Fruit fly (Drosophila melanogaster): ENCODE data around the gene Wnt10.

Gene Wnt10

DNA sequence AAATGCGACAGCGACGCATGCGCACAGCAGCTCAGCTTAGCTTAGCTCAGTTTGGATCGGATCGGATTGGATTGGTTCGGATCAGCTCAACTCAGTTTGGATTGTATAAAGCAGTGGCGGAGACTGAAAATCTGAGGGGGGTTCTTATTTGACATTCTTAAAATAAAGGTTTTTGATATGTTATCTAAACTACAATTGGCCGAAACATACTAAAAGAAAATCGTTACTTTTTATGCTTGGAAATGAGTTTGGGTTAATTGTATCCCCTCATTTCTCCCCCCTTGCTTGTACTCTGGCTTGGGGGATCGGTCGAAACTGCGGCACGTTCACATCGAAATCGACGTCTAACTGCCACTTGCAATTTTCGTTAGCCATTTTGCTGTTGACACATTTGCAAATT is 13.0 kb downstream of the Wnt10 start (continued):
- no peak for TF ChIP-seq Meics (GFP tag; optimal IDR thresholded peaks at IDR 0.05)
- peak; percentile 25 for TF ChIP-seq Xbp1 (GFP tag; optimal IDR thresholded peaks at IDR 0.05)
- peak; percentile 32; the same call in 1 of the 2 replicates for TF ChIP-seq CG4730 (GFP tag; IDR thresholded peaks at IDR 0.05)
- peak; percentile 16; the same call in 1 of the 3 replicates for TF ChIP-seq CG34422 (GFP tag; IDR thresholded peaks at IDR 0.05)
- peak; percentile 94 for TF ChIP-seq Drgx (GFP tag; IDR thresholded peaks at IDR 0.05)
- TF ChIP-seq run (tag; optimal IDR thresholded peaks at IDR 0.05), result peak; percentile 40
- TF ChIP-seq prd (optimal IDR thresholded peaks at IDR 0.05), result no peak
- TF ChIP-seq prd (GFP tag; IDR thresholded peaks at IDR 0.05), result peak; percentile 57; the same call in 2 of the 3 replicates
- peak; percentile 5 for TF ChIP-seq CG16863 (GFP tag; optimal IDR thresholded peaks at IDR 0.05)
- no peak for TF ChIP-seq pan (optimal IDR thresholded peaks at IDR 0.05)
- TF ChIP-seq pan (GFP tag; optimal IDR thresholded peaks at IDR 0.05 in 1 of 2, IDR thresholded peaks at IDR 0.05 in 1 of 2), result peak in 1 of 2 experiments; percentile 75
- TF ChIP-seq CG6813 (GFP tag; optimal IDR thresholded peaks at IDR 0.05), result no peak
- TF ChIP-seq CG7357 (GFP tag; IDR thresholded peaks at IDR 0.05), result 0 out of 3 replicates have a peak, but pooled peaks have one; percentile 10
- peak; percentile 2 for TF ChIP-seq CG10654 (GFP tag; optimal IDR thresholded peaks at IDR 0.05)
- TF ChIP-seq ewg (GFP tag; optimal IDR thresholded peaks at IDR 0.05), result peak; percentile 6
- no peak for TF ChIP-seq CG10267 (tag; optimal IDR thresholded peaks at IDR 0.05)
- TF ChIP-seq CG8478 (optimal IDR thresholded peaks at IDR 0.05), result no peak
- TF ChIP-seq CG2875 (GFP tag; optimal IDR thresholded peaks at IDR 0.05), result no peak
- TF ChIP-seq lab (GFP tag; optimal IDR thresholded peaks at IDR 0.05), result no peak
- TF ChIP-seq hkb (optimal IDR thresholded peaks at IDR 0.05), result no peak
- peak; percentile 77 for TF ChIP-seq hkb (GFP tag; IDR thresholded peaks at IDR 0.05)
- TF ChIP-seq Rfx (GFP tag; IDR thresholded peaks at IDR 0.05), result peak; percentile 49
- peak; percentile 51; the same call in 2 of the 3 replicates for TF ChIP-seq tgo (GFP tag; IDR thresholded peaks at IDR 0.05)
- peak; percentile 1 for TF ChIP-seq lbe (GFP tag; optimal IDR thresholded peaks at IDR 0.05)
- peak in 1 of 2 experiments; percentile 14 for TF ChIP-seq Pdp1 (GFP tag; optimal IDR thresholded peaks at IDR 0.05)
- peak; percentile 6 for TF ChIP-seq CG5245 (GFP tag; optimal IDR thresholded peaks at IDR 0.05)
- no peak for TF ChIP-seq corto (GFP tag; optimal IDR thresholded peaks at IDR 0.05)
- TF ChIP-seq CoRest (tag; optimal IDR thresholded peaks at IDR 0.05), result peak; percentile 4
- peak; percentile 50 for TF ChIP-seq sisA (GFP tag; IDR thresholded peaks at IDR 0.05)
- TF ChIP-seq ken (GFP tag; IDR thresholded peaks at IDR 0.05), result 0 out of 3 replicates have a peak, but pooled peaks have one; percentile 47
- peak; percentile 43; the same call in 1 of the 2 replicates for TF ChIP-seq sob (GFP tag; IDR thresholded peaks at IDR 0.05)
- TF ChIP-seq CG17385 (GFP tag; optimal IDR thresholded peaks at IDR 0.05), result peak; percentile 34
- peak; percentile 54; the same call in 1 of the 3 replicates for TF ChIP-seq zfh1 (GFP tag; IDR thresholded peaks at IDR 0.05)
- TF ChIP-seq Dip3 (GFP tag; optimal IDR thresholded peaks at IDR 0.05), result no peak
- no peak for TF ChIP-seq dan (GFP tag; IDR thresholded peaks at IDR 0.05)
- TF ChIP-seq dmrt99B (tag; optimal IDR thresholded peaks at IDR 0.05), result peak; percentile 70
- no peak for TF ChIP-seq Elba2 (GFP tag; optimal IDR thresholded peaks at IDR 0.05)
- peak; percentile 17; the same call in 1 of the 2 replicates for TF ChIP-seq CG6272 (GFP tag; IDR thresholded peaks at IDR 0.05)
- peak; percentile 18 for TF ChIP-seq Sox100B (GFP tag; optimal IDR thresholded peaks at IDR 0.05)
- peak; percentile 59; the same call in 2 of the 3 replicates for TF ChIP-seq ase (GFP tag; IDR thresholded peaks at IDR 0.05)
- no peak for TF ChIP-seq Neu2 (GFP tag; optimal IDR thresholded peaks at IDR 0.05; ENCODE audit: borderline replicate concordance)
- no peak for TF ChIP-seq abd-A (tag; optimal IDR thresholded peaks at IDR 0.05)
- peak; percentile 45; the same call in 1 of the 2 replicates for TF ChIP-seq stc (GFP tag; IDR thresholded peaks at IDR 0.05)
- TF ChIP-seq Rx (GFP tag; IDR thresholded peaks at IDR 0.05), result peak; percentile 33; the same call in 1 of the 2 replicates
- peak; percentile 46; the same call in 1 of the 2 replicates for TF ChIP-seq ranshi (GFP tag; IDR thresholded peaks at IDR 0.05)
- TF ChIP-seq CG12391 (tag; optimal IDR thresholded peaks at IDR 0.05), result peak; percentile 40
- peak; percentile 24 for TF ChIP-seq en (GFP tag; optimal IDR thresholded peaks at IDR 0.05)
- no peak for TF ChIP-seq cwo (GFP tag; optimal IDR thresholded peaks at IDR 0.05)
- no peak for TF ChIP-seq org-1 (GFP tag; optimal IDR thresholded peaks at IDR 0.05)
- TF ChIP-seq CG7372 (GFP tag; IDR thresholded peaks at IDR 0.05), result peak; percentile 35; the same call in 1 of the 2 replicates
- peak; percentile 27; the same call in 1 of the 3 replicates for TF ChIP-seq B-H1 (GFP tag; IDR thresholded peaks at IDR 0.05)
